Fruit fly (Drosophila melanogaster) whole organism, embryonic: ENCODE measurements around the gene jb.

ENCODE experiments used
- Antp ChIP-seq: fragments of 200-800 bp; sonication (Bioruptor generic); optimal IDR thresholded peaks from 3 replicates; lab custom pipeline; 2016; ENCODE audit warnings: missing biosample characterization, missing genetic modification characterization
- BEAF-32 ChIP-seq: fragments of 200-800 bp; sonication (Bioruptor generic); optimal IDR thresholded peaks from 3 replicates; lab custom pipeline; 2017; ENCODE audit warnings: missing biosample characterization, missing genetic modification characterization, mild to moderate bottlenecking, moderate library complexity, missing genetic modification reagents
- CG16813 ChIP-seq: fragments of 200-800 bp; sonication (Bioruptor generic); IDR thresholded peaks from 3 replicates; pipeline ENCODE4 v1.3.6; 2022; ENCODE audit warnings: missing biosample characterization, missing genetic modification characterization; ENCODE audit not compliant: partially characterized antibody
- CG2199 ChIP-seq: fragments of 200-800 bp; sonication (Bioruptor generic); IDR thresholded peaks from 3 replicates; pipeline ENCODE4 v1.3.6; 2022; ENCODE audit warnings: missing biosample characterization, missing genetic modification characterization
- CG31388 ChIP-seq: fragments of 200-800 bp; sonication (Bioruptor generic); optimal IDR thresholded peaks from 2 replicates; lab custom pipeline; 2016; ENCODE audit warnings: missing biosample characterization, missing genetic modification characterization
- CG3281 ChIP-seq: fragments of 200-800 bp; sonication (Bioruptor generic); optimal IDR thresholded peaks from 3 replicates; lab custom pipeline; 2017; ENCODE audit warnings: missing biosample characterization, mild to moderate bottlenecking, missing genetic modification characterization
- CG34224 ChIP-seq: fragments of 200-800 bp; sonication (Bioruptor generic); IDR thresholded peaks from 3 replicates; pipeline ENCODE4 v1.3.6; 2022; ENCODE audit warnings: missing biosample characterization, missing genetic modification characterization; ENCODE audit not compliant: partially characterized antibody
- CG3995 ChIP-seq: fragments of 200-800 bp; sonication (Bioruptor generic); optimal IDR thresholded peaks from 3 replicates; lab custom pipeline; 2016; ENCODE audit warnings: missing biosample characterization, missing genetic modification characterization
- CG42726 ChIP-seq: fragments of 200-800 bp; sonication (Bioruptor generic); IDR thresholded peaks from 2 replicates; pipeline ENCODE4 v1.3.6; 2022; ENCODE audit warnings: missing biosample characterization, missing genetic modification characterization; ENCODE audit not compliant: partially characterized antibody
- CG43689 ChIP-seq: fragments of 200-800 bp; sonication (Bioruptor generic); IDR thresholded peaks from 2 replicates; pipeline ENCODE4 v1.3.6; 2022; ENCODE audit warnings: missing biosample characterization, missing genetic modification characterization
- CG4854 ChIP-seq: fragments of 200-800 bp; sonication (Bioruptor generic); optimal IDR thresholded peaks from 2 replicates; lab custom pipeline; 2016; ENCODE audit warnings: missing biosample characterization, missing genetic modification characterization, inconsistent platforms
- CG5953 ChIP-seq: fragments of 200-800 bp; sonication (Bioruptor generic); IDR thresholded peaks from 2 replicates; pipeline ENCODE4 v1.3.6; 2022; ENCODE audit warnings: missing biosample characterization, missing genetic modification characterization
- Dll ChIP-seq: fragments of 200-800 bp; sonication (Bioruptor generic); IDR thresholded peaks from 4 replicates; pipeline ENCODE4 v1.3.6; 2022; ENCODE audit warnings: missing biosample characterization, missing genetic modification characterization; ENCODE audit not compliant: partially characterized antibody
- Dref ChIP-seq: fragments of 200-800 bp; sonication (Bioruptor generic); IDR thresholded peaks from 2 replicates; pipeline ENCODE4 v1.3.6; 2022; ENCODE audit warnings: missing biosample characterization, missing genetic modification characterization
- E2f2 ChIP-seq: fragments of 200-800 bp; sonication (Bioruptor generic); IDR thresholded peaks from 2 replicates; pipeline ENCODE4 v1.3.6; 2022; ENCODE audit warnings: missing biosample characterization, missing genetic modification characterization
- ERR ChIP-seq: fragments of 200-800 bp; sonication (Bioruptor generic); optimal IDR thresholded peaks from 2 replicates; lab custom pipeline; 2016; ENCODE audit warnings: missing biosample characterization, missing genetic modification characterization
- Ets65A ChIP-seq: fragments of 200-800 bp; sonication (Bioruptor generic); peaks from one replicate; lab custom pipeline; 2016; ENCODE audit warnings: missing biosample characterization, missing genetic modification characterization
- HLH3B ChIP-seq: fragments of 200-800 bp; sonication (Bioruptor generic); IDR thresholded peaks from 2 replicates; pipeline ENCODE4 v1.3.6; 2022; ENCODE audit warnings: missing biosample characterization, missing genetic modification characterization
- HLH4C ChIP-seq: fragments of 200-800 bp; sonication (Bioruptor generic); IDR thresholded peaks from 3 replicates; pipeline ENCODE4 v1.3.6; 2022; ENCODE audit warnings: missing biosample characterization, missing genetic modification characterization; ENCODE audit not compliant: partially characterized antibody
- Hr3 ChIP-seq: fragments of 200-800 bp; sonication (Bioruptor generic); optimal IDR thresholded peaks from 3 replicates; lab custom pipeline; 2016; ENCODE audit warnings: missing biosample characterization, missing genetic modification characterization
- Hsf ChIP-seq: fragments of 200-800 bp; sonication (Bioruptor generic); optimal IDR thresholded peaks from 3 replicates; lab custom pipeline; 2016; ENCODE audit warnings: missing biosample characterization, missing genetic modification characterization
- MBD-R2 ChIP-seq: fragments of 200-800 bp; sonication (Bioruptor generic); IDR thresholded peaks from 2 replicates; pipeline ENCODE4 v1.3.6; 2022; ENCODE audit warnings: missing biosample characterization, missing genetic modification characterization
- Mad ChIP-seq: fragments of 200-800 bp; sonication (Bioruptor generic); optimal IDR thresholded peaks from 2 replicates; lab custom pipeline; 2016; ENCODE audit warnings: missing biosample characterization, missing genetic modification characterization
- Opbp ChIP-seq: fragments of 200-800 bp; sonication (Bioruptor generic); IDR thresholded peaks from 3 replicates; pipeline ENCODE4 v1.3.6; 2022; ENCODE audit warnings: missing biosample characterization, missing genetic modification characterization; ENCODE audit not compliant: partially characterized antibody
- Pdp1 ChIP-seq, 2 experiments: fragments of 200-800 bp; sonication (Bioruptor generic); optimal IDR thresholded peaks; 3 replicates each; lab custom pipeline; 2016; ENCODE audit warnings: missing biosample characterization in 2 of 2, missing genetic modification characterization in 2 of 2, mild to moderate bottlenecking in 1 of 2, moderate library complexity in 1 of 2
- Poxn ChIP-seq: fragments of 200-800 bp; sonication (Bioruptor generic); IDR thresholded peaks from 2 replicates; pipeline ENCODE4 v1.3.6; 2022; ENCODE audit warnings: missing biosample characterization, missing genetic modification characterization
- Sry-δ ChIP-seq: fragments of 200-800 bp; sonication (Bioruptor generic); optimal IDR thresholded peaks from 2 replicates; lab custom pipeline; 2016; ENCODE audit warnings: missing biosample characterization, missing genetic modification characterization
- Stat92E ChIP-seq, 3 experiments: fragments of >200 bp in 2 of 3; fragments of 200-800 bp in 1 of 3; sonication (Bioruptor generic) in 1 of 3; optimal IDR thresholded peaks; 2 replicates each; lab custom pipeline; 2017 to 2019; ENCODE audit warnings: missing biosample characterization in 3 of 3, missing genetic modification characterization in 3 of 3, mild to moderate bottlenecking in 1 of 3, moderate library complexity in 1 of 3
- Tbp ChIP-seq: fragments of >200 bp; optimal IDR thresholded peaks from 2 replicates; lab custom pipeline; 2018; ENCODE audit warnings: missing biosample characterization, missing genetic modification characterization
- ato ChIP-seq: fragments of 200-800 bp; sonication (Bioruptor generic); IDR thresholded peaks from 2 replicates; pipeline ENCODE4 v1.3.6; 2022; ENCODE audit warnings: missing biosample characterization, missing genetic modification characterization; ENCODE audit not compliant: partially characterized antibody
- bab2 ChIP-seq: fragments of 200-800 bp; sonication (Bioruptor generic); optimal IDR thresholded peaks from 2 replicates; lab custom pipeline; 2016; ENCODE audit warnings: missing biosample characterization, missing genetic modification characterization
- bbx ChIP-seq: fragments of 200-800 bp; sonication (Bioruptor generic); IDR thresholded peaks from 2 replicates; pipeline ENCODE4 v1.3.6; 2022; ENCODE audit warnings: missing biosample characterization, missing genetic modification characterization; ENCODE audit not compliant: partially characterized antibody
- cad ChIP-seq: fragments of >200 bp; optimal IDR thresholded peaks from 2 replicates; lab custom pipeline; 2017; ENCODE audit warnings: missing biosample characterization, missing genetic modification characterization
- caup ChIP-seq: fragments of 200-800 bp; sonication (Bioruptor generic); optimal IDR thresholded peaks from 3 replicates; lab custom pipeline; 2017; ENCODE audit warnings: missing biosample characterization, mild to moderate bottlenecking, missing genetic modification characterization, moderate library complexity; ENCODE audit not compliant: severe bottlenecking
- dmrt99B ChIP-seq: fragments of 200-800 bp; sonication (Bioruptor generic); optimal IDR thresholded peaks from 2 replicates; lab custom pipeline; 2018; ENCODE audit warnings: missing biosample characterization, mild to moderate bottlenecking, missing genetic modification characterization, moderate library complexity
- ftz-f1 ChIP-seq: fragments of 200-800 bp; sonication (Bioruptor generic); optimal IDR thresholded peaks from 2 replicates; lab custom pipeline; 2016; ENCODE audit warnings: missing biosample characterization, missing genetic modification characterization
- h ChIP-seq: fragments of >200 bp; optimal IDR thresholded peaks from 2 replicates; lab custom pipeline; 2017
- hbn ChIP-seq: fragments of 200-800 bp; sonication (Bioruptor generic); IDR thresholded peaks from 2 replicates; pipeline ENCODE4 v1.3.6; 2022; ENCODE audit warnings: missing biosample characterization, missing genetic modification characterization; ENCODE audit not compliant: partially characterized antibody
- inv ChIP-seq: fragments of 200-800 bp; sonication (Bioruptor generic); IDR thresholded peaks from 2 replicates; pipeline ENCODE4 v1.3.6; 2022; ENCODE audit warnings: missing biosample characterization, missing genetic modification characterization; ENCODE audit not compliant: partially characterized antibody
- jing ChIP-seq: fragments of 200-800 bp; sonication (Bioruptor generic); optimal IDR thresholded peaks from 2 replicates; lab custom pipeline; 2018; ENCODE audit warnings: missing biosample characterization, mild to moderate bottlenecking, missing genetic modification characterization
- klu ChIP-seq: fragments of 200-800 bp; sonication (Bioruptor generic); IDR thresholded peaks from 2 replicates; pipeline ENCODE4 v1.3.6; 2022; ENCODE audit warnings: missing biosample characterization, missing genetic modification characterization
- knrl ChIP-seq: fragments of 200-800 bp; sonication (Bioruptor generic); IDR thresholded peaks from 3 replicates; pipeline ENCODE4 v1.3.6; 2022; ENCODE audit warnings: missing biosample characterization, missing genetic modification characterization; ENCODE audit not compliant: partially characterized antibody
- luna ChIP-seq: fragments of 200-800 bp; sonication (Bioruptor generic); optimal IDR thresholded peaks from 2 replicates; lab custom pipeline; 2016; ENCODE audit warnings: missing biosample characterization, missing genetic modification characterization
- nerfin-1 ChIP-seq: fragments of 200-800 bp; sonication (Bioruptor generic); optimal IDR thresholded peaks from 3 replicates; lab custom pipeline; 2019; ENCODE audit warnings: missing biosample characterization, mild to moderate bottlenecking, missing genetic modification characterization, moderate library complexity
- shn ChIP-seq: fragments of 200-800 bp; sonication (Bioruptor generic); optimal IDR thresholded peaks from 3 replicates; lab custom pipeline; 2016; ENCODE audit warnings: missing biosample characterization, missing genetic modification characterization
- sob ChIP-seq: fragments of 200-800 bp; sonication (Bioruptor generic); IDR thresholded peaks from 2 replicates; pipeline ENCODE4 v1.3.6; 2022; ENCODE audit warnings: missing biosample characterization, missing genetic modification characterization
- stwl ChIP-seq: fragments of 200-800 bp; sonication (Bioruptor generic); optimal IDR thresholded peaks from 3 replicates; lab custom pipeline; 2018; ENCODE audit warnings: missing biosample characterization, mild to moderate bottlenecking, missing genetic modification characterization, moderate library complexity
- zen ChIP-seq: fragments of 200-800 bp; sonication (Bioruptor generic); optimal IDR thresholded peaks from 3 replicates; lab custom pipeline; 2018; ENCODE audit warnings: missing biosample characterization, mild to moderate bottlenecking, missing genetic modification characterization, moderate library complexity

Gene jb

DNA sequence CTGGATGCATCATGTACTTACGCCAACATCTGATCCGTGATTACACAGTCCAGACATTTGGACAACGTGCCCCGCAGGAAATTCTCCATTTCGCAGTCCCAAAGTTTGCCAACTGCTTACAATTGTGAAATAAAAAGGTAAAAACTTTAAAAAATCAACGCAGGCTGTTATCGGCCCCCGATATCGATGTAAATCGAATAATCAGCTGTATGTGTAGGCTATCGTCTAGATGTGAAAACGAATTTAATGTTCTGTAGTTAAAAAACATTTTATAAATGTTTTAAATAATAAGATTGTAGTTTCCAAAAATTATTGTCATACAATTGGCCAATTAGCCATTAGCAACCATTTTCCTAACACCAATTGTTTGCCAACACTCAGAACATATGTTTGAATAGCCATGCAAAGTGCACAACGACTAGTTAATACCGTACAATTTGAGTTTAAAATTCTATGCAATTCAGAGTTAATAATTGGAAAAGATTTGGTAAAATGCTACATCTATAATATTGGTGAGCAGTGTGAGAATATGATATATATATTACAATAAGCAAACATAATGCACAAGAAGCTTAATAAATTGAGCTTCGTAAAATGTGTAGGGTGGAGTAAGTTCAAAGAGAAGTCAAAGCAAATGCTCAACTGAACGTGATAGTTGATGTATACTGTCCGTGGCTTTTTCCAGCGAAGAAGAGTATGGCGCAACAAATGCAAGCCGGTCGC, 39.0 kb upstream of the jb start, which contains the start of the genes CG11710 and mal (continued):
- no peak for TF ChIP-seq h
- peak; percentile 56; the same call in 1 of the 2 replicates for TF ChIP-seq bbx
- TF ChIP-seq Mad (GFP tag; lab: Kevin White, UChicago) = peak; percentile 21
- TF ChIP-seq Dll (GFP tag; lab: Robert Waterston, UW) = peak; percentile 62; the same call in 3 of the 4 replicates
- peak; percentile 30 for TF ChIP-seq shn (GFP tag; lab: Kevin White, UChicago)
- TF ChIP-seq E2f2 (GFP tag; lab: Robert Waterston, UW) = peak; percentile 39; the same call in 1 of the 2 replicates
- TF ChIP-seq knrl = no peak
- TF ChIP-seq Ets65A (GFP tag; lab: Kevin White, UChicago) = peak; percentile 97
- TF ChIP-seq ERR = no peak
- TF ChIP-seq, all 482 proteins: peak for 315

dm6 chrX:20426818-20427217, 36.2 kb upstream of the jb start, which contains the start of gene CG15456:
CG15456 (minus strand) TSS chrX:20427042.
- TF ChIP-seq zen (tag; lab: Kevin White, UChicago) (no peak), bab2 (GFP tag; lab: Kevin White, UChicago) (no peak), inv (GFP tag; lab: Robert Waterston, UW) (0 out of 2 replicates have a peak, but pooled peaks have one; percentile 18), Tbp (no peak), ato (GFP tag; lab: Robert Waterston, UW) (peak; percentile 88), cad (no peak), Antp (no peak), CG42726 (no peak), luna (no peak), Hsf (GFP tag; lab: Kevin White, UChicago) (no peak), jing (GFP tag; lab: Kevin White, UChicago) (no peak), HLH3B (GFP tag; lab: Robert Waterston, UW) (no peak), HLH4C (GFP tag; lab: Robert Waterston, UW) (peak; percentile 61), klu (GFP tag; lab: Robert Waterston, UW) (no peak), BEAF-32 (peak; percentile 44), Hr3 (no peak), CG43689 (GFP tag; lab: Robert Waterston, UW) (no peak), CG3995 (GFP tag; lab: Kevin White, UChicago) (no peak), stwl (peak; percentile 38), Stat92E (GFP tag; optimal IDR thresholded peaks at IDR 0.05; lab: Kevin White, UChicago) (no peak), ftz-f1 (no peak), MBD-R2 (GFP tag; lab: Robert Waterston, UW) (peak; percentile 76), dmrt99B (no peak), CG2199 (GFP tag; lab: Robert Waterston, UW) (no peak), E2f2 (GFP tag; lab: Robert Waterston, UW) (peak; percentile 90), CG31388 (GFP tag; lab: Kevin White, UChicago) (no peak), Poxn (GFP tag; lab: Robert Waterston, UW) (no peak), Pdp1 (GFP tag; optimal IDR thresholded peaks at IDR 0.05; lab: Kevin White, UChicago) (peak in 1 of 2 experiments; percentile 97), Dref (GFP tag; lab: Robert Waterston, UW) (peak; percentile 59), CG4854 (GFP tag; lab: Kevin White, UChicago) (no peak), Sry-δ (GFP tag; lab: Kevin White, UChicago) (peak; percentile 14), sob (GFP tag; lab: Robert Waterston, UW) (no peak), Opbp (peak; percentile 73; the same call in 2 of the 3 replicates), CG16813 (GFP tag; lab: Robert Waterston, UW) (peak; percentile 64), hbn (peak; percentile 24; the same call in 1 of the 2 replicates), caup (GFP tag; lab: Kevin White, UChicago) (no peak), CG5953 (GFP tag; lab: Robert Waterston, UW) (no peak), CG34224 (GFP tag; lab: Robert Waterston, UW) (peak; percentile 87), nerfin-1 (tag; lab: Kevin White, UChicago) (no peak), CG3281 (no peak)
